Worm (Caenorhabditis elegans): Measurements from ENCODE around the gene aqp-2.

- TF ChIP-seq nhr-237 (tag; optimal IDR thresholded peaks at IDR 0.05) = no peak
- no peak for TF ChIP-seq elt-3 (tag; optimal IDR thresholded peaks at IDR 0.05)
- no peak for TF ChIP-seq ama-1 (optimal IDR thresholded peaks at IDR 0.05)
- no peak for TF ChIP-seq tbx-2 (tag; optimal IDR thresholded peaks at IDR 0.05)
- TF ChIP-seq nhr-76 (tag; optimal IDR thresholded peaks at IDR 0.05) = no peak
- no peak for TF ChIP-seq ZK546.5 (tag; optimal IDR thresholded peaks at IDR 0.05)
- TF ChIP-seq nhr-23 (tag; optimal IDR thresholded peaks at IDR 0.05) = no peak
- TF ChIP-seq lin-39 (tag; optimal IDR thresholded peaks at IDR 0.05) = no peak
- TF ChIP-seq nhr-28 (tag; optimal IDR thresholded peaks at IDR 0.05) = no peak
- no peak for TF ChIP-seq elt-1 (tag; optimal IDR thresholded peaks at IDR 0.05)
- TF ChIP-seq ztf-11 (tag; optimal IDR thresholded peaks at IDR 0.05) = no peak
These were observed 33.9 kb upstream of the aqp-2 start, which contains the start of gene C01G6.9 for ce11 chrII:9295678-9296077.

Measured in whole organism, L3 larva.